Fruit fly (Drosophila melanogaster) whole organism, embryonic: ENCODE measurements around the gene CG8925.
A peak's percentile ranks its signal among the peaks of the same experiment; 100 is the strongest.

Experiments
- Abd-B ChIP-seq: fragments of 200-800 bp; sonication (Bioruptor generic); optimal IDR thresholded peaks from 2 replicates; lab custom pipeline; 2018; ENCODE audit warnings: missing biosample characterization, mild to moderate bottlenecking, missing genetic modification characterization, moderate library complexity
- Asciz ChIP-seq: fragments of 200-800 bp; sonication (Bioruptor generic); optimal IDR thresholded peaks from 2 replicates; lab custom pipeline; 2017; ENCODE audit warnings: missing biosample characterization, mild to moderate bottlenecking, missing genetic modification characterization, missing genetic modification reagents
- CG10462 ChIP-seq: fragments of 200-800 bp; sonication (Bioruptor generic); optimal IDR thresholded peaks from 2 replicates; lab custom pipeline; 2016; ENCODE audit warnings: missing biosample characterization, missing genetic modification characterization
- CG1233 ChIP-seq: fragments of 200-800 bp; sonication (Bioruptor generic); optimal IDR thresholded peaks from 4 replicates; lab custom pipeline; 2018; ENCODE audit warnings: missing biosample characterization, mild to moderate bottlenecking, missing genetic modification characterization
- CG13424 ChIP-seq: fragments of 200-800 bp; sonication (Bioruptor generic); optimal IDR thresholded peaks from 2 replicates; lab custom pipeline; 2019; ENCODE audit warnings: missing biosample characterization, mild to moderate bottlenecking, missing genetic modification characterization, moderate library complexity
- CG15269 ChIP-seq: fragments of 200-800 bp; sonication (Bioruptor generic); optimal IDR thresholded peaks from 2 replicates; lab custom pipeline; 2018; ENCODE audit warnings: missing biosample characterization, mild to moderate bottlenecking, missing genetic modification characterization, moderate library complexity
- CG15479 ChIP-seq: fragments of 200-800 bp; sonication (Bioruptor generic); optimal IDR thresholded peaks from 3 replicates; lab custom pipeline; 2019; ENCODE audit warnings: missing biosample characterization, mild to moderate bottlenecking, missing genetic modification characterization, moderate library complexity
- CG18011 ChIP-seq: fragments of 200-800 bp; sonication (Bioruptor generic); optimal IDR thresholded peaks from 2 replicates; lab custom pipeline; 2017; ENCODE audit warnings: missing biosample characterization, missing genetic modification characterization, mild to moderate bottlenecking, moderate library complexity, missing genotype
- CG2678 ChIP-seq: fragments of 200-800 bp; sonication (Bioruptor generic); optimal IDR thresholded peaks from 3 replicates; lab custom pipeline; 2019; ENCODE audit warnings: missing biosample characterization, mild to moderate bottlenecking, missing genetic modification characterization, moderate library complexity
- CG31365 ChIP-seq: fragments of 200-800 bp; sonication (Bioruptor generic); optimal IDR thresholded peaks from 2 replicates; lab custom pipeline; 2018; ENCODE audit warnings: missing biosample characterization, mild to moderate bottlenecking, missing genetic modification characterization
- CG31388 ChIP-seq: fragments of 200-800 bp; sonication (Bioruptor generic); optimal IDR thresholded peaks from 2 replicates; lab custom pipeline; 2016; ENCODE audit warnings: missing biosample characterization, missing genetic modification characterization
- CG43689 ChIP-seq: fragments of 200-800 bp; sonication (Bioruptor generic); IDR thresholded peaks from 2 replicates; pipeline ENCODE4 v1.3.6; 2022; ENCODE audit warnings: missing biosample characterization, missing genetic modification characterization
- CG7839 ChIP-seq: fragments of 200-800 bp; sonication (Bioruptor generic); optimal IDR thresholded peaks from 3 replicates; lab custom pipeline; 2018; ENCODE audit warnings: missing biosample characterization, mild to moderate bottlenecking, missing genetic modification characterization, moderate library complexity
- CG7928 ChIP-seq: fragments of 200-800 bp; sonication (Bioruptor generic); optimal IDR thresholded peaks from 2 replicates; lab custom pipeline; 2017; ENCODE audit warnings: missing biosample characterization, mild to moderate bottlenecking, missing genetic modification characterization
- Dref ChIP-seq: fragments of 200-800 bp; sonication (Bioruptor generic); IDR thresholded peaks from 2 replicates; pipeline ENCODE4 v1.3.6; 2022; ENCODE audit warnings: missing biosample characterization, missing genetic modification characterization
- Drgx ChIP-seq: fragments of 200-800 bp; sonication (Bioruptor generic); IDR thresholded peaks from 2 replicates; pipeline ENCODE4 v1.3.6; 2022; ENCODE audit warnings: missing biosample characterization, missing genetic modification characterization
- E2f2 ChIP-seq: fragments of 200-800 bp; sonication (Bioruptor generic); IDR thresholded peaks from 2 replicates; pipeline ENCODE4 v1.3.6; 2022; ENCODE audit warnings: missing biosample characterization, missing genetic modification characterization
- ERR ChIP-seq: fragments of 200-800 bp; sonication (Bioruptor generic); optimal IDR thresholded peaks from 2 replicates; lab custom pipeline; 2016; ENCODE audit warnings: missing biosample characterization, missing genetic modification characterization
- Elba2 ChIP-seq: fragments of 200-800 bp; sonication (Bioruptor generic); optimal IDR thresholded peaks from 3 replicates; lab custom pipeline; 2016; ENCODE audit warnings: missing biosample characterization, missing genetic modification characterization
- Gug ChIP-seq: fragments of 200-800 bp; sonication (Bioruptor generic); IDR thresholded peaks from 4 replicates; pipeline ENCODE4 v1.3.6; 2022; ENCODE audit warnings: missing biosample characterization, missing genetic modification characterization
- H2.0 ChIP-seq: fragments of 200-800 bp; sonication (Bioruptor generic); IDR thresholded peaks from 2 replicates; pipeline ENCODE4 v1.3.6; 2022; ENCODE audit warnings: missing biosample characterization, missing genetic modification characterization
- HHEX ChIP-seq: fragments of 200-800 bp; sonication (Bioruptor generic); optimal IDR thresholded peaks from 3 replicates; lab custom pipeline; 2017; ENCODE audit warnings: missing biosample characterization, mild to moderate bottlenecking, missing genetic modification characterization, missing genetic modification reagents
- HLH54F ChIP-seq: fragments of 200-800 bp; sonication (Bioruptor generic); optimal IDR thresholded peaks from 3 replicates; lab custom pipeline; 2016; ENCODE audit warnings: missing biosample characterization, missing genetic modification characterization
- Hey ChIP-seq: fragments of 200-800 bp; sonication (Bioruptor generic); optimal IDR thresholded peaks from 3 replicates; lab custom pipeline; 2018; ENCODE audit warnings: missing biosample characterization, mild to moderate bottlenecking, missing genetic modification characterization
- MTF-1 ChIP-seq: fragments of 200-800 bp; sonication (Bioruptor generic); optimal IDR thresholded peaks from 2 replicates; lab custom pipeline; 2018; ENCODE audit warnings: missing biosample characterization, mild to moderate bottlenecking, missing genetic modification characterization, borderline replicate concordance
- Myb ChIP-seq: fragments of 200-800 bp; sonication (Bioruptor generic); optimal IDR thresholded peaks from 2 replicates; lab custom pipeline; 2016; ENCODE audit warnings: missing biosample characterization, missing genetic modification characterization
- NC2β ChIP-seq: fragments of 200-800 bp; sonication (Bioruptor generic); optimal IDR thresholded peaks from 2 replicates; lab custom pipeline; 2016; ENCODE audit warnings: missing biosample characterization, missing genetic modification characterization
- Optix ChIP-seq: fragments of 200-800 bp; sonication (Bioruptor generic); IDR thresholded peaks from 3 replicates; pipeline ENCODE4 v1.3.6; 2022; ENCODE audit warnings: missing biosample characterization, missing genetic modification characterization
- Scr ChIP-seq: fragments of 200-800 bp; sonication (Bioruptor generic); IDR thresholded peaks from 2 replicates; pipeline ENCODE4 v1.3.6; 2022; ENCODE audit warnings: missing biosample characterization, missing genetic modification characterization; ENCODE audit not compliant: partially characterized antibody
- Tbp ChIP-seq: fragments of >200 bp; optimal IDR thresholded peaks from 2 replicates; lab custom pipeline; 2018; ENCODE audit warnings: missing biosample characterization, missing genetic modification characterization
- Xrp1 ChIP-seq: fragments of 200-800 bp; sonication (Bioruptor generic); IDR thresholded peaks from 2 replicates; pipeline ENCODE4 v1.3.6; 2022; ENCODE audit warnings: missing biosample characterization, missing genetic modification characterization
- ato ChIP-seq: fragments of 200-800 bp; sonication (Bioruptor generic); IDR thresholded peaks from 2 replicates; pipeline ENCODE4 v1.3.6; 2022; ENCODE audit warnings: missing biosample characterization, missing genetic modification characterization; ENCODE audit not compliant: partially characterized antibody
- bowl ChIP-seq: fragments of 200-800 bp; sonication (Bioruptor generic); IDR thresholded peaks from 2 replicates; pipeline ENCODE4 v1.3.6; 2022; ENCODE audit warnings: missing biosample characterization, missing genetic modification characterization
- br ChIP-seq: fragments of >200 bp; optimal IDR thresholded peaks from 2 replicates; lab custom pipeline; 2017
- caup ChIP-seq: fragments of 200-800 bp; sonication (Bioruptor generic); optimal IDR thresholded peaks from 3 replicates; lab custom pipeline; 2017; ENCODE audit warnings: missing biosample characterization, mild to moderate bottlenecking, missing genetic modification characterization, moderate library complexity; ENCODE audit not compliant: severe bottlenecking
- disco-r ChIP-seq: fragments of 200-800 bp; sonication (Bioruptor generic); optimal IDR thresholded peaks from 2 replicates; lab custom pipeline; 2016; ENCODE audit warnings: missing biosample characterization, missing genetic modification characterization
- eve ChIP-seq, 2 experiments: fragments of >200 bp; optimal IDR thresholded peaks; 2 replicates each; lab custom pipeline; 2017; ENCODE audit warnings: missing biosample characterization in 2 of 2, missing genetic modification characterization in 2 of 2
- fru ChIP-seq: fragments of >200 bp; optimal IDR thresholded peaks from 2 replicates; lab custom pipeline; 2017
- h ChIP-seq: fragments of >200 bp; optimal IDR thresholded peaks from 2 replicates; lab custom pipeline; 2017
- hbn ChIP-seq: fragments of 200-800 bp; sonication (Bioruptor generic); IDR thresholded peaks from 2 replicates; pipeline ENCODE4 v1.3.6; 2022; ENCODE audit warnings: missing biosample characterization, missing genetic modification characterization; ENCODE audit not compliant: partially characterized antibody
- hth ChIP-seq: fragments of >200 bp; optimal IDR thresholded peaks from 2 replicates; lab custom pipeline; 2017; ENCODE audit warnings: inconsistent platforms
- maf-S ChIP-seq: fragments of 200-800 bp; sonication (Bioruptor generic); optimal IDR thresholded peaks from 2 replicates; lab custom pipeline; 2016; ENCODE audit warnings: missing biosample characterization, missing genetic modification characterization
- otp ChIP-seq: fragments of 200-800 bp; sonication (Bioruptor generic); IDR thresholded peaks from 3 replicates; pipeline ENCODE4, ENCODE4 v1.3.6; 2022; ENCODE audit warnings: missing biosample characterization, missing genetic modification characterization
- pita ChIP-seq: fragments of 200-800 bp; sonication (Bioruptor generic); optimal IDR thresholded peaks from 2 replicates; lab custom pipeline; 2017; ENCODE audit warnings: missing biosample characterization, mild to moderate bottlenecking, missing genetic modification characterization
- ranshi ChIP-seq: fragments of 200-800 bp; sonication (Bioruptor generic); IDR thresholded peaks from 2 replicates; pipeline ENCODE4 v1.3.6; 2022; ENCODE audit warnings: missing biosample characterization, missing genetic modification characterization
- ro ChIP-seq: fragments of 200-800 bp; sonication (Bioruptor generic); IDR thresholded peaks from 2 replicates; pipeline ENCODE4 v1.3.6; 2022; ENCODE audit warnings: missing biosample characterization, missing genetic modification characterization
- sc ChIP-seq, 3 experiments: fragments of >200 bp in 2 of 3; fragments of 200-800 bp in 1 of 3; sonication (Bioruptor generic) in 1 of 3; optimal IDR thresholded peaks; 2 replicates in 2 of 3; 3 replicates in 1 of 3; lab custom pipeline; 2017; ENCODE audit warnings: mild to moderate bottlenecking in 1 of 3, missing biosample characterization in 1 of 3, missing genetic modification characterization in 1 of 3, missing genetic modification reagents in 1 of 3
- tgo ChIP-seq: fragments of 200-800 bp; sonication (Bioruptor generic); IDR thresholded peaks from 3 replicates; pipeline ENCODE4 v1.3.6; 2022; ENCODE audit warnings: missing biosample characterization, missing genetic modification characterization
- toy ChIP-seq: fragments of 200-800 bp; sonication (Bioruptor generic); IDR thresholded peaks from 2 replicates; pipeline ENCODE4 v1.3.6; 2022; ENCODE audit warnings: missing biosample characterization, missing genetic modification characterization
- usp ChIP-seq: fragments of >200 bp; optimal IDR thresholded peaks from 2 replicates; lab custom pipeline; 2017; ENCODE audit warnings: missing biosample characterization, missing genetic modification characterization

Gene CG8925

DNA sequence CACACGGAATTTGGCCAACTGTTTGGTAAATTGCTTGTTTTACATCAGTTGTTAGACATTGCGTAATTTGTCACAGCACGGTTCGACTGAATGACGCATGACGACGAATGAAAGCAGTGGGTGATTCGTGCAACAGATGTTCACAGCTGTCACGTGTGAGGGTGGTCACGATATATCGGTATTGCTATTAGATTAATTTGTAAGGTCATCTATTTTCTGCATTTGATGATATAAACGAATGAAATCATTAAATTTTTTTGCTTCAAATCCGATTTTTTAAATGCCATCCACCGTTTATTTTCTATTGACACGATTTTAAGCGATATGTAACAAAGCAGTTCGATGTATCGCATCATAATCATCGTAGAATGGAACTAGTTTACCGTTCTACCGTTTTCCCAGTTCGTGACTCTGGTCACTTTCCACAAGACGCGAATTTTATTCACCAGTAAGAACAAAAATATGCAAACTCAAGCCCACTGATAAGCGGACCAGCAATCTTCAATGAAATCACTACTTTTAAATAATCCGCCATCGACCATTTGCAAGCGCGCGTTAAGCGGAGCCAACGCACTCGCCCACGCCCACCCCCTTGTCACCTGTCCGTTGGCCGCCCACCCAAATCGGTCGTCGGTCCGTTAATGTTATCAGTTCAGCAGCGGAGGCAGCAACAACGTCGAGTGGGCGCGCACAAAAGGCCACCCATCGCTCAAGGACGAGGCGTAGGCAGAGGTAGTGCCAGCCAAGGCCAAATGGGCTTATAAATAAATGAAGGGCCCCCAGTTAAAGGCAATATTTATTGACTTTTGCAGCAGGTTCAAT, 24.9 kb upstream of the CG8925 start, which contains the start of the genes Mic26-27 and CG5916 (continued):
- TF ChIP-seq HLH54F (GFP tag; lab: Kevin White, UChicago) = peak; percentile 94
- peak; percentile 81 for TF ChIP-seq H2.0 (GFP tag; lab: Robert Waterston, UW)
- peak; percentile 71 for TF ChIP-seq ranshi (GFP tag; lab: Robert Waterston, UW)
- TF ChIP-seq Scr (GFP tag; lab: Robert Waterston, UW) = peak; percentile 99
- TF ChIP-seq fru (lab: Kevin White, UChicago) = no peak
- TF ChIP-seq Abd-B (GFP tag; lab: Kevin White, UChicago) = peak; percentile 88
- no peak for TF ChIP-seq CG2678 (tag; lab: Kevin White, UChicago)
- no peak for TF ChIP-seq CG43689
- TF ChIP-seq Myb (GFP tag; lab: Kevin White, UChicago) = peak; percentile 85
- TF ChIP-seq ato = peak; percentile 95
- no peak for TF ChIP-seq usp (GFP tag; lab: Kevin White, UChicago)
- peak; percentile 88 for TF ChIP-seq Elba2 (GFP tag; lab: Kevin White, UChicago)
- TF ChIP-seq hbn (GFP tag; lab: Robert Waterston, UW) = peak; percentile 99
- TF ChIP-seq CG31365 (tag; lab: Kevin White, UChicago) = peak; percentile 80
- TF ChIP-seq CG18011 (GFP tag; lab: Kevin White, UChicago) = peak; percentile 71
- no peak for TF ChIP-seq CG15269 (tag; lab: Kevin White, UChicago)
- no peak for TF ChIP-seq CG1233 (GFP tag; lab: Kevin White, UChicago)
- peak; percentile 12 for TF ChIP-seq CG7928 (GFP tag; lab: Kevin White, UChicago)
- TF ChIP-seq ro (GFP tag; lab: Robert Waterston, UW) = 0 out of 2 replicates have a peak, but pooled peaks have one; percentile 53
- peak; percentile 37; the same call in 1 of the 2 replicates for TF ChIP-seq Dref (GFP tag; lab: Robert Waterston, UW)
- TF ChIP-seq Optix (GFP tag; lab: Robert Waterston, UW) = peak; percentile 89
- 0 out of 2 replicates have a peak, but pooled peaks have one; percentile 24 for TF ChIP-seq Drgx (GFP tag; lab: Robert Waterston, UW)
- peak; percentile 61; the same call in 1 of the 3 replicates for TF ChIP-seq otp (GFP tag; lab: Robert Waterston, UW)
- TF ChIP-seq E2f2 = no peak
- TF ChIP-seq tgo = peak; percentile 81
- TF ChIP-seq Asciz (GFP tag; lab: Kevin White, UChicago) = no peak
- no peak for TF ChIP-seq sc (optimal IDR thresholded peaks at IDR 0.05; lab: Kevin White, UChicago)
- peak; percentile 34 for TF ChIP-seq sc (GFP tag; optimal IDR thresholded peaks at IDR 0.05; lab: Kevin White, UChicago)
- TF ChIP-seq Xrp1 = peak; percentile 87
- no peak for TF ChIP-seq Tbp (GFP tag; lab: Kevin White, UChicago)
- TF ChIP-seq hth (lab: Kevin White, UChicago) = no peak
- TF ChIP-seq caup (GFP tag; lab: Kevin White, UChicago) = peak; percentile 33
- TF ChIP-seq Gug (GFP tag; lab: Robert Waterston, UW) = peak; percentile 73
- no peak for TF ChIP-seq eve (GFP tag; optimal IDR thresholded peaks at IDR 0.05; lab: Kevin White, UChicago)
- TF ChIP-seq MTF-1 (GFP tag; lab: Kevin White, UChicago) = no peak
- no peak for TF ChIP-seq br (lab: Kevin White, UChicago)
- peak; percentile 61 for TF ChIP-seq maf-S (GFP tag; lab: Kevin White, UChicago)
- peak; percentile 85 for TF ChIP-seq NC2β
- TF ChIP-seq bowl (GFP tag; lab: Robert Waterston, UW) = 0 out of 2 replicates have a peak, but pooled peaks have one; percentile 25
- no peak for TF ChIP-seq h (lab: Kevin White, UChicago)
- TF ChIP-seq toy = no peak
- peak; percentile 95 for TF ChIP-seq CG13424
- peak; percentile 77 for TF ChIP-seq CG15479
- no peak for TF ChIP-seq pita (GFP tag; lab: Kevin White, UChicago)
- peak; percentile 86 for TF ChIP-seq disco-r (GFP tag; lab: Kevin White, UChicago)
- TF ChIP-seq Hey (tag; lab: Kevin White, UChicago) = peak; percentile 8
- peak; percentile 58 for TF ChIP-seq CG7839 (tag; lab: Kevin White, UChicago)
- peak; percentile 39 for TF ChIP-seq ERR (GFP tag; lab: Kevin White, UChicago)
- TF ChIP-seq CG31388 = no peak
- TF ChIP-seq CG10462 (GFP tag; lab: Kevin White, UChicago) = peak; percentile 11
- TF ChIP-seq HHEX (GFP tag; lab: Kevin White, UChicago) = no peak
